Fruit fly (Drosophila melanogaster) whole organism, embryonic: ENCODE results near the gene aralar1.
A peak's percentile ranks its signal among the peaks of the same experiment; 100 is the strongest.

Experiments
- B-H2 ChIP-seq: fragments of 200-800 bp; sonication (Bioruptor generic); optimal IDR thresholded peaks from 2 replicates; lab custom pipeline; 2018; ENCODE audit warnings: missing biosample characterization, mild to moderate bottlenecking, missing genetic modification characterization
- BEAF-32 ChIP-seq: fragments of 200-800 bp; sonication (Bioruptor generic); optimal IDR thresholded peaks from 3 replicates; lab custom pipeline; 2017; ENCODE audit warnings: missing biosample characterization, missing genetic modification characterization, mild to moderate bottlenecking, moderate library complexity, missing genetic modification reagents
- Bgb ChIP-seq: fragments of 200-800 bp; sonication (Bioruptor generic); IDR thresholded peaks from 2 replicates; pipeline ENCODE4 v1.3.6; 2022; ENCODE audit warnings: missing biosample characterization, missing genetic modification characterization; ENCODE audit not compliant: partially characterized antibody
- CG10147 ChIP-seq: fragments of 200-800 bp; sonication (Bioruptor generic); optimal IDR thresholded peaks from 2 replicates; lab custom pipeline; 2019; ENCODE audit warnings: missing biosample characterization, mild to moderate bottlenecking, missing genetic modification characterization, moderate library complexity
- CG10267 ChIP-seq: fragments of 200-800 bp; sonication (Bioruptor generic); optimal IDR thresholded peaks from 2 replicates; lab custom pipeline; 2018; ENCODE audit warnings: missing biosample characterization, mild to moderate bottlenecking, missing genetic modification characterization, moderate library complexity
- CG10959 ChIP-seq: fragments of 200-800 bp; sonication (Bioruptor generic); IDR thresholded peaks from 2 replicates; pipeline ENCODE4 v1.3.6; 2022; ENCODE audit warnings: missing biosample characterization, missing genetic modification characterization
- CG12391 ChIP-seq: fragments of 200-800 bp; sonication (Bioruptor generic); optimal IDR thresholded peaks from 3 replicates; lab custom pipeline; 2018; ENCODE audit warnings: missing biosample characterization, mild to moderate bottlenecking, missing genetic modification characterization, moderate library complexity
- CG13624 ChIP-seq: fragments of 200-800 bp; sonication (Bioruptor generic); optimal IDR thresholded peaks from 2 replicates; lab custom pipeline; 2016; ENCODE audit warnings: missing biosample characterization, missing genetic modification characterization
- CG15601 ChIP-seq: fragments of 200-800 bp; sonication (Bioruptor generic); optimal IDR thresholded peaks from 3 replicates; lab custom pipeline; 2019; ENCODE audit warnings: missing biosample characterization, mild to moderate bottlenecking, missing genetic modification characterization, moderate library complexity
- CG1603 ChIP-seq: fragments of 200-800 bp; sonication (Bioruptor generic); optimal IDR thresholded peaks from 2 replicates; lab custom pipeline; 2019; ENCODE audit warnings: missing biosample characterization, mild to moderate bottlenecking, missing genetic modification characterization, moderate library complexity
- CG1647 ChIP-seq: fragments of 200-800 bp; sonication (Bioruptor generic); optimal IDR thresholded peaks from 3 replicates; lab custom pipeline; 2016; ENCODE audit warnings: missing biosample characterization, missing genetic modification characterization
- CG17829 ChIP-seq: fragments of 200-800 bp; optimal IDR thresholded peaks from 2 replicates; lab custom pipeline; 2019; ENCODE audit warnings: missing biosample characterization, mild to moderate bottlenecking, missing genetic modification characterization, moderate library complexity
- CG2116 ChIP-seq: fragments of 200-800 bp; sonication (Bioruptor generic); optimal IDR thresholded peaks from 3 replicates; lab custom pipeline; 2018; ENCODE audit warnings: missing biosample characterization, mild to moderate bottlenecking, missing genetic modification characterization
- CG32767 ChIP-seq: fragments of 200-800 bp; sonication (Bioruptor generic); IDR thresholded peaks from 2 replicates; pipeline ENCODE4 v1.3.6; 2022; ENCODE audit warnings: missing biosample characterization, missing genetic modification characterization
- CG34224 ChIP-seq: fragments of 200-800 bp; sonication (Bioruptor generic); IDR thresholded peaks from 3 replicates; pipeline ENCODE4 v1.3.6; 2022; ENCODE audit warnings: missing biosample characterization, missing genetic modification characterization; ENCODE audit not compliant: partially characterized antibody
- CG6254 ChIP-seq: fragments of 200-800 bp; sonication (Bioruptor generic); optimal IDR thresholded peaks from 3 replicates; lab custom pipeline; 2017; ENCODE audit warnings: mild to moderate bottlenecking, missing biosample characterization, missing genetic modification reagents, missing genetic modification characterization
- CG7745 ChIP-seq: fragments of 200-800 bp; sonication (Bioruptor generic); optimal IDR thresholded peaks from 2 replicates; lab custom pipeline; 2018; ENCODE audit warnings: missing biosample characterization, mild to moderate bottlenecking, missing genetic modification characterization, moderate library complexity
- CG8290 ChIP-seq, 3 experiments: fragments of 200-800 bp; sonication (Bioruptor generic); optimal IDR thresholded peaks; 2 replicates each; lab custom pipeline; 2016 to 2019; ENCODE audit warnings: missing biosample characterization in 3 of 3, missing genetic modification characterization in 3 of 3, mild to moderate bottlenecking in 2 of 3, moderate library complexity in 1 of 3
- Dll ChIP-seq: fragments of 200-800 bp; sonication (Bioruptor generic); IDR thresholded peaks from 4 replicates; pipeline ENCODE4 v1.3.6; 2022; ENCODE audit warnings: missing biosample characterization, missing genetic modification characterization; ENCODE audit not compliant: partially characterized antibody
- Ets97D ChIP-seq: fragments of 200-800 bp; sonication (Bioruptor generic); optimal IDR thresholded peaks from 3 replicates; lab custom pipeline; 2016; ENCODE audit warnings: missing biosample characterization, missing genetic modification characterization
- HLH4C ChIP-seq: fragments of 200-800 bp; sonication (Bioruptor generic); IDR thresholded peaks from 3 replicates; pipeline ENCODE4 v1.3.6; 2022; ENCODE audit warnings: missing biosample characterization, missing genetic modification characterization; ENCODE audit not compliant: partially characterized antibody
- Hmx ChIP-seq: fragments of 200-800 bp; sonication (Bioruptor generic); optimal IDR thresholded peaks from 2 replicates; lab custom pipeline; 2016; ENCODE audit warnings: missing biosample characterization, missing genetic modification characterization
- Max ChIP-seq: fragments of 200-800 bp; sonication (Bioruptor generic); optimal IDR thresholded peaks from 2 replicates; lab custom pipeline; 2016; ENCODE audit warnings: missing biosample characterization, mild to moderate bottlenecking, missing genetic modification characterization
- Med ChIP-seq: fragments of 200-800 bp; sonication (Bioruptor generic); peaks from one replicate; lab custom pipeline; 2016; ENCODE audit warnings: missing biosample characterization, missing genetic modification characterization, mild to moderate bottlenecking, inconsistent platforms, moderate library complexity
- Rfx ChIP-seq: fragments of 200-800 bp; sonication (Bioruptor generic); IDR thresholded peaks from 2 replicates; pipeline ENCODE4 v1.3.6; 2022; ENCODE audit warnings: missing biosample characterization, missing genetic modification characterization
- Sin3A ChIP-seq: fragments of >200 bp; optimal IDR thresholded peaks from 2 replicates; lab custom pipeline; 2018
- Taf1 ChIP-seq: fragments of 200-800 bp; sonication (Bioruptor generic); IDR thresholded peaks from 2 replicates; pipeline ENCODE4 v1.3.6; 2022; ENCODE audit warnings: missing biosample characterization, missing genetic modification characterization
- amos ChIP-seq: fragments of 200-800 bp; sonication (Bioruptor generic); IDR thresholded peaks from 2 replicates; pipeline ENCODE4 v1.3.6; 2022; ENCODE audit warnings: missing biosample characterization, missing genetic modification characterization; ENCODE audit not compliant: partially characterized antibody
- ato ChIP-seq: fragments of 200-800 bp; sonication (Bioruptor generic); IDR thresholded peaks from 2 replicates; pipeline ENCODE4 v1.3.6; 2022; ENCODE audit warnings: missing biosample characterization, missing genetic modification characterization; ENCODE audit not compliant: partially characterized antibody
- chinmo ChIP-seq: fragments of 200-800 bp; sonication (Bioruptor generic); IDR thresholded peaks from 4 replicates; pipeline ENCODE4 v1.3.6; 2022; ENCODE audit warnings: missing biosample characterization, missing genetic modification characterization; ENCODE audit not compliant: partially characterized antibody
- dmrt11E ChIP-seq: fragments of 200-800 bp; sonication (Bioruptor generic); optimal IDR thresholded peaks from 3 replicates; lab custom pipeline; 2018; ENCODE audit warnings: missing biosample characterization, mild to moderate bottlenecking, missing genetic modification characterization, moderate library complexity
- exex ChIP-seq: fragments of 200-800 bp; sonication (Bioruptor generic); optimal IDR thresholded peaks from 4 replicates; lab custom pipeline; 2018; ENCODE audit warnings: missing biosample characterization, mild to moderate bottlenecking, missing genetic modification characterization, moderate library complexity
- ftz-f1 ChIP-seq: fragments of 200-800 bp; sonication (Bioruptor generic); optimal IDR thresholded peaks from 2 replicates; lab custom pipeline; 2016; ENCODE audit warnings: missing biosample characterization, missing genetic modification characterization
- grau ChIP-seq: fragments of 200-800 bp; optimal IDR thresholded peaks from 3 replicates; lab custom pipeline; 2019; ENCODE audit warnings: missing biosample characterization, mild to moderate bottlenecking, missing genetic modification characterization, moderate library complexity
- gro ChIP-seq: fragments of 200-800 bp; sonication (Bioruptor generic); optimal IDR thresholded peaks from 2 replicates; lab custom pipeline; 2016; ENCODE audit warnings: missing biosample characterization, missing genetic modification characterization
- gsb-n ChIP-seq: fragments of 200-800 bp; sonication (Bioruptor generic); optimal IDR thresholded peaks from 3 replicates; lab custom pipeline; 2018; ENCODE audit warnings: missing biosample characterization, mild to moderate bottlenecking, missing genetic modification characterization
- jigr1 ChIP-seq: fragments of 200-800 bp; sonication (Bioruptor generic); IDR thresholded peaks from 3 replicates; pipeline ENCODE4 v1.3.6; 2022; ENCODE audit warnings: missing biosample characterization, missing genetic modification characterization
- lilli ChIP-seq: fragments of 200-800 bp; sonication (Bioruptor generic); optimal IDR thresholded peaks from 3 replicates; lab custom pipeline; 2016; ENCODE audit warnings: missing biosample characterization, missing genetic modification characterization
- mld ChIP-seq: fragments of 200-800 bp; sonication (Bioruptor generic); IDR thresholded peaks from 3 replicates; pipeline ENCODE4 v1.3.6; 2022; ENCODE audit warnings: missing biosample characterization, missing genetic modification characterization; ENCODE audit not compliant: partially characterized antibody
- p53 ChIP-seq: fragments of 200-800 bp; sonication (Bioruptor generic); optimal IDR thresholded peaks from 2 replicates; lab custom pipeline; 2016; ENCODE audit warnings: missing biosample characterization, missing genetic modification characterization
- phol ChIP-seq: fragments of 200-800 bp; sonication (Bioruptor generic); optimal IDR thresholded peaks from 3 replicates; lab custom pipeline; 2018; ENCODE audit warnings: missing biosample characterization, mild to moderate bottlenecking, missing genetic modification characterization, moderate library complexity
- pnt ChIP-seq: fragments of 200-800 bp; sonication (Bioruptor generic); optimal IDR thresholded peaks from 3 replicates; lab custom pipeline; 2016; ENCODE audit warnings: missing biosample characterization, missing genetic modification characterization
- pzg ChIP-seq: fragments of 200-800 bp; sonication (Bioruptor generic); optimal IDR thresholded peaks from 3 replicates; lab custom pipeline; 2018; ENCODE audit warnings: missing biosample characterization, mild to moderate bottlenecking, missing genetic modification characterization, moderate library complexity
- ro ChIP-seq: fragments of 200-800 bp; sonication (Bioruptor generic); IDR thresholded peaks from 2 replicates; pipeline ENCODE4 v1.3.6; 2022; ENCODE audit warnings: missing biosample characterization, missing genetic modification characterization
- salm ChIP-seq: fragments of 200-800 bp; sonication (Bioruptor generic); optimal IDR thresholded peaks from 2 replicates; lab custom pipeline; 2018; ENCODE audit warnings: missing biosample characterization, mild to moderate bottlenecking, missing genetic modification characterization
- tna ChIP-seq: fragments of 200-800 bp; sonication (Bioruptor generic); IDR thresholded peaks from 2 replicates; pipeline ENCODE4 v1.3.6; 2022; ENCODE audit warnings: missing biosample characterization, missing genetic modification characterization; ENCODE audit not compliant: partially characterized antibody
- vnd ChIP-seq: fragments of 200-800 bp; sonication (Bioruptor generic); IDR thresholded peaks from 3 replicates; pipeline ENCODE4 v1.3.6; 2022; ENCODE audit warnings: missing biosample characterization, missing genetic modification characterization; ENCODE audit not compliant: partially characterized antibody
- vvl ChIP-seq: fragments of 200-800 bp; sonication (Bioruptor generic); IDR thresholded peaks from 2 replicates; pipeline ENCODE4 v1.3.6; 2022; ENCODE audit warnings: missing biosample characterization, missing genetic modification characterization
- wek ChIP-seq: fragments of 200-800 bp; sonication (Bioruptor generic); optimal IDR thresholded peaks from 3 replicates; lab custom pipeline; 2018; ENCODE audit warnings: missing biosample characterization, mild to moderate bottlenecking, missing genetic modification characterization, moderate library complexity

aralar1 gene

dm6 chr3R:30423695-30424094, 32.0 kb downstream of the aralar1 start, which contains the start of the genes CG15535 and mRpS18C (continued):
- TF ChIP-seq vnd (GFP tag; lab: Robert Waterston, UW) (peak; percentile 62; the same call in 2 of the 3 replicates), wek (GFP tag; lab: Kevin White, UChicago) (no peak), B-H2 (GFP tag; lab: Kevin White, UChicago) (peak; percentile 67), Hmx (no peak), Ets97D (GFP tag; lab: Kevin White, UChicago) (peak; percentile 49), CG8290 (GFP tag; optimal IDR thresholded peaks at IDR 0.05; lab: Kevin White, UChicago) (no peak), CG8290 (tag; optimal IDR thresholded peaks at IDR 0.05; lab: Kevin White, UChicago) (peak in 1 of 2 experiments; percentile 38), Dll (GFP tag; lab: Robert Waterston, UW) (peak; percentile 81), jigr1 (no peak; the same call in 2 of the 3 replicates), gsb-n (tag; lab: Kevin White, UChicago) (peak; percentile 27), CG1603 (tag; lab: Kevin White, UChicago) (peak; percentile 42), mld (GFP tag; lab: Robert Waterston, UW) (peak; percentile 64; the same call in 1 of the 3 replicates), BEAF-32 (GFP tag; lab: Kevin White, UChicago) (peak; percentile 77), phol (peak; percentile 22), CG13624 (GFP tag; lab: Kevin White, UChicago) (peak; percentile 26), p53 (GFP tag; lab: Kevin White, UChicago) (no peak), lilli (peak; percentile 12), vvl (GFP tag; lab: Robert Waterston, UW) (peak; percentile 35; the same call in 1 of the 2 replicates), pnt (no peak), salm (tag; lab: Kevin White, UChicago) (no peak), dmrt11E (tag; lab: Kevin White, UChicago) (peak; percentile 7), CG10959 (no peak), CG1647 (no peak), Med (GFP tag; lab: Kevin White, UChicago) (peak; percentile 84), CG7745 (no peak), Sin3A (lab: Kevin White, UChicago) (peak; percentile 0), ftz-f1 (peak; percentile 38), CG2116 (peak; percentile 90), chinmo (GFP tag; lab: Robert Waterston, UW) (0 out of 4 replicates have a peak, but pooled peaks have one; percentile 6), Max (peak; percentile 13), CG12391 (no peak), ato (GFP tag; lab: Robert Waterston, UW) (peak; percentile 80), ro (GFP tag; lab: Robert Waterston, UW) (no peak), exex (tag; lab: Kevin White, UChicago) (peak; percentile 28), Rfx (GFP tag; lab: Robert Waterston, UW) (peak; percentile 34; the same call in 1 of the 2 replicates), pzg (GFP tag; lab: Kevin White, UChicago) (peak; percentile 73), Bgb (GFP tag; lab: Robert Waterston, UW) (peak; percentile 78), HLH4C (GFP tag; lab: Robert Waterston, UW) (peak; percentile 81), CG32767 (peak; percentile 53; the same call in 1 of the 2 replicates), gro (GFP tag; lab: Kevin White, UChicago) (no peak), CG10147 (GFP tag; lab: Kevin White, UChicago) (no peak), CG15601 (tag; lab: Kevin White, UChicago) (no peak), CG17829 (tag; lab: Kevin White, UChicago) (peak; percentile 31), Taf1 (GFP tag; lab: Robert Waterston, UW) (no peak), amos (GFP tag; lab: Robert Waterston, UW) (peak; percentile 78), CG10267 (tag; lab: Kevin White, UChicago) (peak; percentile 94), CG6254 (GFP tag; lab: Kevin White, UChicago) (no peak), grau (tag; lab: Kevin White, UChicago) (peak; percentile 11), CG34224 (GFP tag; lab: Robert Waterston, UW) (peak; percentile 84), tna (peak; percentile 64)
